Worm (Caenorhabditis elegans): ENCODE results near the gene cup-4.
A peak's percentile ranks its signal among the peaks of the same experiment; 100 is the strongest.

cup-4 gene

DNA sequence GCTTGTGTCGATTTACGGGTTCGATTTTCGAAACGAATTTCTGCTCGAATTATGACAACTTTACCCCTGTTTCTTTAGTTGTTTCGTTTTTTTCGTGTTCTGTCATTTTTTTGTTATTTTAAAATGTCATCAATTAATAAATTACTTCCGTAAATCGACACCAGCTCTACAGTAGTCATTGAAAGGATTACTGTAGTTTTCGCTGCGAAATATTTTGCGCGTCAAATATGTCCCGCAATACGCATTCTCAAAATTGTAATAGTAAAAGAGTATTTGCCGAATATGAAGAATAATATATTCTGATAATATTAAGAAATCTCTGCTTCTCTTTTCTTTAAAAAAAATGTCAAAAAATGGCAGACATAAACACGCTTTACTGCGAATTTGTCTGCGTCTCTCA lies 26.9 kb downstream of the cup-4 start:
- TF ChIP-seq ztf-26 (tag; optimal IDR thresholded peaks at IDR 0.05), result no peak
- TF ChIP-seq T07F8.4 (tag; optimal IDR thresholded peaks at IDR 0.05), result no peak
- TF ChIP-seq F55B11.4 (tag; optimal IDR thresholded peaks at IDR 0.05; ENCODE audit: borderline replicate concordance, insufficient read depth), result no peak
- no peak for TF ChIP-seq atf-7 (tag; optimal IDR thresholded peaks at IDR 0.05)
- no peak for TF ChIP-seq madf-3 (GFP tag; IDR thresholded peaks at IDR 0.05)
- TF ChIP-seq nfya-1 (tag; optimal IDR thresholded peaks at IDR 0.05; ENCODE audit: borderline replicate concordance, insufficient read depth), result no peak
- no peak for TF ChIP-seq chd-7 (tag; optimal IDR thresholded peaks at IDR 0.05)
- TF ChIP-seq lsl-1 (GFP tag; optimal IDR thresholded peaks at IDR 0.05), result peak; percentile 85
- peak; percentile 43; the same call in 1 of the 2 replicates for TF ChIP-seq hmg-1.2 (GFP tag; IDR thresholded peaks at IDR 0.05)
- no peak for TF ChIP-seq hlh-26 (GFP tag; conservative IDR thresholded peaks at IDR 0.05)
- no peak for TF ChIP-seq lin-35 (GFP tag; optimal IDR thresholded peaks at IDR 0.05)
- no peak for TF ChIP-seq rec-8 (tag; optimal IDR thresholded peaks at IDR 0.05)
- TF ChIP-seq dpl-1 (GFP tag; optimal IDR thresholded peaks at IDR 0.05), result no peak
- 0 out of 2 replicates have a peak, but pooled peaks have one; percentile 14 for TF ChIP-seq F33H1.4 (GFP tag; IDR thresholded peaks at IDR 0.05)
- peak; percentile 55; the same call in 1 of the 2 replicates for TF ChIP-seq ceh-91 (GFP tag; IDR thresholded peaks at IDR 0.05)
- no peak for TF ChIP-seq bed-2 (GFP tag; IDR thresholded peaks at IDR 0.05)
- no peak for TF ChIP-seq nhr-179 (tag; optimal IDR thresholded peaks at IDR 0.05)
- TF ChIP-seq ztf-18 (tag; optimal IDR thresholded peaks at IDR 0.05), result no peak
- TF ChIP-seq efl-1 (GFP tag; optimal IDR thresholded peaks at IDR 0.05), result no peak
- TF ChIP-seq unc-130 (GFP tag; optimal IDR thresholded peaks at IDR 0.05), result no peak
- TF ChIP-seq ama-1 (optimal IDR thresholded peaks at IDR 0.05), result no peak
- no peak for TF ChIP-seq ama-1 (GFP tag; optimal IDR thresholded peaks at IDR 0.05)

DNA sequence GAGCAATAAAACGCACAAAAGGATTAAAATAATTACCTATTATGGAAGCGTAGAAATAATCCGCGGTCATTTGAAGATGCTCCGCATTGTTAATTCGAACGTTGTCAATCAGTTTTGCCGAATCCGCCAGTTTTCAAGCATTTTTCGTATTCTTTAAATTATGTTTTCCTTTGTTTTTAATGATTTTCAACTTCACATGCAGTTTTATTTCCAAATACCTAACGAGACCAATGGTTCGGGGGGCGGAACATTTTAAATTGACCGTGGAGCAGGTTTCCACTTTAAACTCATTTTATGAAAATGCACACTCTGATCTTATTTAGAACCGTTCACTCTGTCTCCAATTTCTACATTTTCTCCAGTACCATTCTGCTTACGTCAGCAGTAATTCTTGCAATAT lies 28.4 kb downstream of the cup-4 start, which contains the start of gene ZK688.4:
Gene ZK688.4, plus strand, starts transcription at position 301 of the 400 bp plus-strand sequence.
- no peak for TF ChIP-seq dox-1 (GFP tag; IDR thresholded peaks at IDR 0.05)
- no peak for TF ChIP-seq cebp-1 (GFP tag; IDR thresholded peaks at IDR 0.05)
- no peak for TF ChIP-seq cebp-1 (tag; optimal IDR thresholded peaks at IDR 0.05)
- TF ChIP-seq ztf-25 (GFP tag; IDR thresholded peaks at IDR 0.05), result no peak
- no peak for TF ChIP-seq lir-1 (GFP tag; conservative IDR thresholded peaks at IDR 0.05)
- TF ChIP-seq ceh-91 (GFP tag; IDR thresholded peaks at IDR 0.05), result no peak
- TF ChIP-seq ets-4 (GFP tag; optimal IDR thresholded peaks at IDR 0.05), result no peak
- TF ChIP-seq zfh-2 (GFP tag; conservative IDR thresholded peaks at IDR 0.05), result no peak
- TF ChIP-seq nhr-80 (tag; optimal IDR thresholded peaks at IDR 0.05), result no peak
- no peak for TF ChIP-seq xnd-1 (tag; optimal IDR thresholded peaks at IDR 0.05)
- no peak for TF ChIP-seq ceh-79 (tag; optimal IDR thresholded peaks at IDR 0.05)
- TF ChIP-seq snpc-3.4 (tag; optimal IDR thresholded peaks at IDR 0.05), result no peak
- TF ChIP-seq ztf-22 (GFP tag; optimal IDR thresholded peaks at IDR 0.05), result no peak
- TF ChIP-seq attf-6 (GFP tag; IDR thresholded peaks at IDR 0.05), result no peak
- TF ChIP-seq F37B4.10 (GFP tag; IDR thresholded peaks at IDR 0.05), result no peak
- TF ChIP-seq F39B2.1 (GFP tag; IDR thresholded peaks at IDR 0.05), result no peak

DNA sequence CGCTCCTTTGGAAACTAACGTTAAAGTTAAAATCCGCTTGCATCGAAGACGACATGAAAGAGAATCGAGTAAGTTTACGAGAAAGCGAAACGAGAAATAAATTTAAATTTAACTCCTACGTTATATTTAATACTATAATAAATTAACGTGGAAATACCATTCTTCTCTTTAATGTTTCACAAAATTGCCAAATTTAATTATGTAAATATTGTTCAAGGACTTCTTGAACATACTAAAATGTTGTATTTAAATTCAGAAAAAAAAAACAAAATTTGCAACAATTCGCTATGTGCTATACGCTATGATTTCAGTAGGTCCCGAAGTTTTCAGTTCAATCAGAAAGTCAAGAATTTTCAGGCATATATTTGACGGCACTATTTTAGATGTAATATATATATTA lies 30.6 kb downstream of the cup-4 start, which contains the start of gene ZK688.10:
Gene ZK688.10, minus strand, starts transcription at position 101 of the 400 bp plus-strand sequence.
- TF ChIP-seq attf-5 (GFP tag; optimal IDR thresholded peaks at IDR 0.05), result no peak
- TF ChIP-seq Y56A3A.18 (GFP tag; IDR thresholded peaks at IDR 0.05), result no peak
- no peak for TF ChIP-seq tbp1 (GFP tag; optimal IDR thresholded peaks at IDR 0.05)
- no peak for TF ChIP-seq ztf-18 (tag; optimal IDR thresholded peaks at IDR 0.05)
- TF ChIP-seq ceh-27 (GFP tag; optimal IDR thresholded peaks at IDR 0.05), result no peak
- no peak for TF ChIP-seq efl-1 (GFP tag; optimal IDR thresholded peaks at IDR 0.05)
